Worm (Caenorhabditis elegans) whole organism, young adult: ENCODE results near the gene R05D3.9.

Experiments
- B0019.2 ChIP-seq: fragments of 200-800 bp; sonication (Bioruptor generic); conservative IDR thresholded peaks from 2 replicates; pipeline ENCODE4 v1.3.6; 2022; ENCODE audit warnings: missing genetic modification reagents, missing genetic modification characterization, missing compliant biosample characterization
- F23B12.7 ChIP-seq: sonication (generic microtip); optimal IDR thresholded peaks from 2 replicates; lab custom pipeline; 2017; ENCODE audit warnings: missing genetic modification characterization, mild to moderate bottlenecking, missing compliant biosample characterization, antibody characterized with exemption, moderate library complexity; ENCODE audit not compliant: insufficient read depth
- F39B2.1 ChIP-seq: fragments of 200-800 bp; sonication (Bioruptor generic); IDR thresholded peaks from 2 replicates; pipeline ENCODE4 v1.3.6; 2022; ENCODE audit warnings: missing genetic modification reagents, missing genetic modification characterization, missing compliant biosample characterization
- F57A8.1 ChIP-seq: fragments of 200-800 bp; sonication (Bioruptor generic); optimal IDR thresholded peaks from 2 replicates; lab custom pipeline; 2018; ENCODE audit warnings: mild to moderate bottlenecking, missing genetic modification characterization, moderate library complexity, missing compliant biosample characterization
- K11D2.4 ChIP-seq: fragments of 200-800 bp; sonication (Bioruptor generic); IDR thresholded peaks from 2 replicates; pipeline ENCODE4 v1.3.6; 2022; ENCODE audit warnings: missing genetic modification reagents, missing genetic modification characterization, missing compliant biosample characterization
- K12H6.12 ChIP-seq: fragments of 200-800 bp; sonication (Bioruptor generic); optimal IDR thresholded peaks from 2 replicates; lab custom pipeline; 2018; ENCODE audit warnings: mild to moderate bottlenecking, missing genetic modification characterization, missing compliant biosample characterization
- T07F8.4 ChIP-seq: sonication (generic microtip); optimal IDR thresholded peaks from 2 replicates; lab custom pipeline; 2016; ENCODE audit warnings: mild to moderate bottlenecking, missing genetic modification characterization, moderate library complexity, missing compliant biosample characterization
- Y67H2A.10 ChIP-seq: fragments of 200-800 bp; sonication (Bioruptor generic); conservative IDR thresholded peaks from 2 replicates; pipeline ENCODE4 v1.3.6; 2022; ENCODE audit warnings: missing genetic modification reagents, missing genetic modification characterization, missing compliant biosample characterization
- Y95B8A.8 ChIP-seq: fragments of 200-800 bp; sonication (Bioruptor generic); IDR thresholded peaks from 2 replicates; pipeline ENCODE4 v1.3.6; 2022; ENCODE audit warnings: missing genetic modification reagents, missing genetic modification characterization, missing compliant biosample characterization
- ZK185.1 ChIP-seq: sonication (generic microtip); optimal IDR thresholded peaks from 2 replicates; lab custom pipeline; 2016; ENCODE audit warnings: mild to moderate bottlenecking, missing genetic modification characterization, missing compliant biosample characterization; ENCODE audit not compliant: poor library complexity, severe bottlenecking
- ama-1 ChIP-seq, 3 experiments: fragments of 150-350 bp in 1 of 3; sonication (generic microtip) in 2 of 3; optimal IDR thresholded peaks; 2 replicates each; lab custom pipeline; 2014 to 2018; ENCODE audit warnings: missing biosample characterization in 2 of 3, missing genetic modification characterization in 2 of 3, missing genetic modification reagents in 2 of 3
- aptf-2 ChIP-seq: fragments of 200-800 bp; sonication (Bioruptor generic); conservative IDR thresholded peaks from 2 replicates; pipeline ENCODE4 v1.3.6; 2022; ENCODE audit warnings: missing genetic modification reagents, missing genetic modification characterization, missing compliant biosample characterization
- atf-7 ChIP-seq: sonication (generic microtip); optimal IDR thresholded peaks from 2 replicates; lab custom pipeline; 2017; ENCODE audit warnings: mild to moderate bottlenecking, missing genetic modification characterization, missing compliant biosample characterization
- athp-1 ChIP-seq: sonication (generic microtip); optimal IDR thresholded peaks from 2 replicates; lab custom pipeline; 2017; ENCODE audit warnings: mild to moderate bottlenecking, missing genetic modification characterization, missing compliant biosample characterization
- ccch-3 ChIP-seq: fragments of 200-800 bp; sonication (Bioruptor generic); optimal IDR thresholded peaks from 2 replicates; lab custom pipeline; 2018; ENCODE audit warnings: mild to moderate bottlenecking, missing genetic modification characterization, missing compliant biosample characterization
- cebp-1 ChIP-seq, 2 experiments: fragments of 200-800 bp in 1 of 2; sonication (Bioruptor generic) in 1 of 2; sonication (generic microtip) in 1 of 2; IDR thresholded peaks in 1 of 2; optimal IDR thresholded peaks in 1 of 2; 2 replicates each; pipeline versions ENCODE4 v1.3.6 to Lab custom; 2017 to 2022; ENCODE audit warnings: missing compliant biosample characterization in 2 of 2, missing genetic modification characterization in 2 of 2, mild to moderate bottlenecking in 1 of 2, missing genetic modification reagents in 1 of 2, moderate library complexity in 1 of 2
- ceh-58 ChIP-seq: fragments of 200-800 bp; sonication (Bioruptor generic); IDR thresholded peaks from 2 replicates; pipeline ENCODE4 v1.3.6; 2022; ENCODE audit warnings: missing genetic modification characterization, missing compliant biosample characterization
- die-1 ChIP-seq: sonication (generic microtip); optimal IDR thresholded peaks from 2 replicates; lab custom pipeline; 2016; ENCODE audit warnings: missing genotype, mild to moderate bottlenecking, missing genetic modification characterization, missing compliant biosample characterization
- dpff-1 ChIP-seq: sonication (generic microtip); optimal IDR thresholded peaks from 2 replicates; lab custom pipeline; 2017; ENCODE audit warnings: mild to moderate bottlenecking, missing genetic modification characterization, missing compliant biosample characterization
- dpl-1 ChIP-seq: fragments of 150-350 bp; optimal IDR thresholded peaks from 2 replicates; lab custom pipeline; 2014; ENCODE audit warnings: missing biosample characterization, missing genetic modification reagents, missing genetic modification characterization
- egl-44 ChIP-seq: fragments of 200-800 bp; sonication (Bioruptor generic); IDR thresholded peaks from 2 replicates; pipeline ENCODE4 v1.3.6; 2022; ENCODE audit warnings: missing genetic modification reagents, missing genetic modification characterization, missing compliant biosample characterization
- ekl-4 ChIP-seq: fragments of 200-800 bp; sonication (Bioruptor generic); IDR thresholded peaks from 2 replicates; pipeline ENCODE4 v1.3.6; 2022; ENCODE audit warnings: missing genetic modification reagents, missing genetic modification characterization, missing compliant biosample characterization
- him-1 ChIP-seq: sonication (generic microtip); optimal IDR thresholded peaks from 2 replicates; lab custom pipeline; 2016; ENCODE audit warnings: missing genotype, missing genetic modification reagents, missing genetic modification characterization, missing compliant biosample characterization
- hmg-1.2 ChIP-seq: fragments of 200-800 bp; sonication (Bioruptor generic); IDR thresholded peaks from 2 replicates; pipeline ENCODE4 v1.3.6; 2022; ENCODE audit warnings: missing genetic modification reagents, missing genetic modification characterization, missing compliant biosample characterization
- hrde-1 ChIP-seq: sonication (generic microtip); optimal IDR thresholded peaks from 2 replicates; lab custom pipeline; 2016; ENCODE audit warnings: missing genetic modification characterization, mild to moderate bottlenecking, missing compliant biosample characterization, moderate library complexity, missing genotype, missing genetic modification reagents, borderline replicate concordance
- let-526 ChIP-seq: fragments of 200-800 bp; sonication (Bioruptor generic); IDR thresholded peaks from 2 replicates; pipeline ENCODE4 v1.3.6; 2022; ENCODE audit warnings: missing genetic modification reagents, missing genetic modification characterization, missing compliant biosample characterization
- lsy-27 ChIP-seq: sonication (generic microtip); optimal IDR thresholded peaks from 2 replicates; lab custom pipeline; 2017; ENCODE audit warnings: missing genetic modification characterization, mild to moderate bottlenecking, missing compliant biosample characterization, antibody characterized with exemption, missing genotype, borderline replicate concordance; ENCODE audit not compliant: insufficient read depth
- madf-8 ChIP-seq: fragments of 200-800 bp; sonication (Bioruptor generic); conservative IDR thresholded peaks from 2 replicates; pipeline ENCODE4 v1.3.6; 2022; ENCODE audit warnings: missing genetic modification reagents, missing genetic modification characterization, missing compliant biosample characterization
- mxl-1 ChIP-seq: sonication (generic microtip); optimal IDR thresholded peaks from 2 replicates; lab custom pipeline; 2016; ENCODE audit warnings: missing genetic modification characterization, missing compliant biosample characterization
- nhr-120 ChIP-seq: fragments of 200-800 bp; sonication (Bioruptor generic); IDR thresholded peaks from 2 replicates; pipeline ENCODE4 v1.3.6; 2022; ENCODE audit warnings: missing genetic modification characterization, missing compliant biosample characterization
- sea-2 ChIP-seq: fragments of 200-800 bp; sonication (Bioruptor generic); IDR thresholded peaks from 2 replicates; pipeline ENCODE4 v1.3.6; 2022; ENCODE audit warnings: missing genetic modification characterization, missing compliant biosample characterization
- somi-1 ChIP-seq: fragments of 200-800 bp; sonication (Bioruptor generic); optimal IDR thresholded peaks from 2 replicates; lab custom pipeline; 2018; ENCODE audit warnings: mild to moderate bottlenecking, missing genetic modification characterization, missing compliant biosample characterization
- sptf-2 ChIP-seq: fragments of 200-800 bp; sonication (Bioruptor generic); optimal IDR thresholded peaks from 2 replicates; lab custom pipeline; 2018; ENCODE audit warnings: mild to moderate bottlenecking, missing genetic modification characterization, missing compliant biosample characterization
- tbx-9 ChIP-seq: sonication (generic microtip); optimal IDR thresholded peaks from 2 replicates; lab custom pipeline; 2016; ENCODE audit warnings: borderline replicate concordance, missing genetic modification characterization, inconsistent platforms, missing compliant biosample characterization
- tlf-1 ChIP-seq: fragments of 200-800 bp; sonication (Bioruptor generic); optimal IDR thresholded peaks from 2 replicates; lab custom pipeline; 2018; ENCODE audit warnings: mild to moderate bottlenecking, missing genetic modification characterization, missing compliant biosample characterization
- unc-62 ChIP-seq: fragments of 150-350 bp; optimal IDR thresholded peaks from 2 replicates; lab custom pipeline; 2014; ENCODE audit warnings: missing biosample characterization, missing genetic modification reagents, missing genetic modification characterization
- ztf-22 ChIP-seq: fragments of 200-800 bp; sonication (Bioruptor generic); optimal IDR thresholded peaks from 2 replicates; lab custom pipeline; 2018; ENCODE audit warnings: mild to moderate bottlenecking, missing genetic modification characterization, moderate library complexity, missing compliant biosample characterization
- ztf-25 ChIP-seq: fragments of 200-800 bp; sonication (Bioruptor generic); IDR thresholded peaks from 2 replicates; pipeline ENCODE4 v1.3.6; 2022; ENCODE audit warnings: missing genetic modification reagents, missing genetic modification characterization, missing compliant biosample characterization
- ztf-28 ChIP-seq: fragments of 200-800 bp; sonication (Bioruptor generic); IDR thresholded peaks from 2 replicates; pipeline ENCODE4 v1.3.6; 2022; ENCODE audit warnings: missing genetic modification reagents, missing genetic modification characterization, missing compliant biosample characterization
- ztf-3 ChIP-seq: fragments of 200-800 bp; sonication (Bioruptor generic); optimal IDR thresholded peaks from 2 replicates; lab custom pipeline; 2018; ENCODE audit warnings: mild to moderate bottlenecking, missing genetic modification characterization, missing compliant biosample characterization

The R05D3.9 gene

DNA sequence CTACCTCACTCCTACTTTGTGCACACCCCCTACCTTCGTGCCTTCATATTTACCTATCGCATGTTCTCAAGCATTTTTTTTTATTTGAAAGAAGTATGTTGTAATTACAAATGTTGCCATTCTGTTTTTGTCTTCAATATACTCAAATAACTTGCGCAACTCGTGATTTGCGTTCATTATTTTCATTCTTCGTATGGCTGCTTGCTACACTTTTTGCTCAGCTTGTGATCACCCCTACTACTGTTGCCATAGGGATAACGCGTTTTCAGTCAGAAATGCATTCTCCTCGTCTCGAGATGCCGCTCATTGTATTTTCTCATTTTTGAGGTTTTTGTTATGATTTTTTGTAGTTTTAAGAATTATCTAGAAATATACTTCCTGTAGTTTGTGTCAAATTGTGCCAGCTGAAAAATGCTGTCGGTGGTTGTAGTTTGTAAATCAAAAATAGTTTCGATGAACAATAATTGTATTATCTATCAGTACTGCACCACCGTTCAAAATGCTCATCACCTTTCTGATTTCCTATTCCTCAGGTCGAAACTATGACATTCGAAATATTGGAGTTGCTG is 45.8 kb downstream of the R05D3.9 start, which contains the start of gene F10E9.1:
Gene F10E9.1 (plus strand): TSS at position 519 of the 569 bp plus-strand sequence.
- no peak for TF ChIP-seq ceh-58 (GFP tag; lab: Robert Waterston, UW)
- no peak for TF ChIP-seq F23B12.7 (tag; lab: Kevin White, UChicago)
- no peak for TF ChIP-seq cebp-1 (GFP tag; IDR thresholded peaks at IDR 0.05; lab: Robert Waterston, UW)
- TF ChIP-seq cebp-1 (tag; optimal IDR thresholded peaks at IDR 0.05; lab: Kevin White, UChicago) = no peak
- TF ChIP-seq B0019.2 = no peak
- TF ChIP-seq T07F8.4 (tag; lab: Kevin White, UChicago) = no peak
- TF ChIP-seq ccch-3 (GFP tag; lab: Kevin White, UChicago) = no peak
- TF ChIP-seq tlf-1 (GFP tag; lab: Kevin White, UChicago) = no peak
- TF ChIP-seq hrde-1 (tag; lab: Kevin White, UChicago) = no peak
- no peak for TF ChIP-seq ztf-28 (GFP tag; lab: Robert Waterston, UW)
- no peak for TF ChIP-seq sea-2 (GFP tag; lab: Robert Waterston, UW)
- no peak for TF ChIP-seq sptf-2 (GFP tag; lab: Kevin White, UChicago)
- no peak for TF ChIP-seq madf-8 (GFP tag; lab: Robert Waterston, UW)
- TF ChIP-seq die-1 = no peak
- TF ChIP-seq hmg-1.2 (GFP tag; lab: Robert Waterston, UW) = no peak
- no peak for TF ChIP-seq egl-44
- no peak for TF ChIP-seq mxl-1 (tag; lab: Kevin White, UChicago)

DNA sequence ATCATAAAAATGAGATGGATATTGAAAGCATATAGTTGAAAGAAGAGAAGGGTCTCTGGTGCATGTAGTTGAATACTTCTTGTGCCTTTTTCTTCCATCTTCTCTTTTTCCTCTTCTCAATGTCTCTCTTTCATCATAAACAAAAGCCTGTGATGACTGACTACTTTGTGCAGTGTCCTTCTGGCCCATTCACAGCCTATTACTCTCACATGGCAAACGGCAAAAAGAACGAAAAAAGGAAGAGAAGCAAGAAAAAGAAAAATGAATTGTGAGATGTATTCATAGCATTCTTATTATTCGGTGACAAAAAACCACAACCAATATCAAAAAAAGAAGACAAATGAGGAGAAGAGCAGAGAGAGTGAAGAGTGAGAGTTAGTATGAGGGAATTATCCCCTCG is 47.3 kb downstream of the R05D3.9 start:
- TF ChIP-seq mxl-1 (tag; lab: Kevin White, UChicago) = no peak
- no peak for TF ChIP-seq atf-7 (tag; lab: Kevin White, UChicago)
- no peak for TF ChIP-seq ekl-4 (GFP tag; lab: Robert Waterston, UW)
- no peak for TF ChIP-seq dpl-1 (GFP tag; lab: Kevin White, UChicago)
- no peak for TF ChIP-seq die-1
- TF ChIP-seq Y95B8A.8 (GFP tag; lab: Robert Waterston, UW) = no peak
- no peak for TF ChIP-seq ztf-3 (GFP tag; lab: Kevin White, UChicago)
- no peak for TF ChIP-seq ztf-22 (GFP tag; lab: Kevin White, UChicago)
- no peak for TF ChIP-seq ama-1 (optimal IDR thresholded peaks at IDR 0.05; lab: Kevin White, UChicago)
- no peak for TF ChIP-seq ama-1 (GFP tag; optimal IDR thresholded peaks at IDR 0.05; lab: Kevin White, UChicago)
- TF ChIP-seq F39B2.1 (GFP tag; lab: Robert Waterston, UW) = no peak
- no peak for TF ChIP-seq somi-1 (GFP tag; lab: Kevin White, UChicago)
- no peak for TF ChIP-seq let-526 (GFP tag; lab: Robert Waterston, UW)
- no peak for TF ChIP-seq ztf-25 (GFP tag; lab: Robert Waterston, UW)
- no peak for TF ChIP-seq aptf-2 (GFP tag; lab: Robert Waterston, UW)
- no peak for TF ChIP-seq ZK185.1 (tag; lab: Kevin White, UChicago)

DNA sequence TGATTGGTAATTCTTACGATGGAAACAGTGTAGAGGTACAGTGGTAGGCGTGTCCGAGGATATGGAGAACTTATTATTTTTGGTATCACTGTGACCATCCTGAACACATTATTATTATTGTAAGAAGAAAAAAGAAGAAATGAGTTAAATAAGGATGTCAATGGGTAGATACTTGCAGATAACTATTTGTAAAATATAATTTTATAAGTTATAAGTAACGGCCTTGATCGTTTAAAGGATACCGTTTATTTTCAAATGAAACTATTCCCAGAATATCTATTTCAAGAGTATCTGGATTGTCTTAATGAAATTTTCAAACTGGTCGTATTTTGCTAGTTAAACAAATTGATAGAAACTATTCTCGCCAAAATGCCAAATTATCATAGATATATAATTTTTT is 48.3 kb downstream of the R05D3.9 start, which contains the start of gene F10E9.10:
Gene F10E9.10 (minus strand): TSS at position 101 of the 400 bp plus-strand sequence.
- TF ChIP-seq unc-62 (GFP tag; lab: Kevin White, UChicago) (no peak), nhr-120 (GFP tag; lab: Robert Waterston, UW) (no peak), atf-7 (tag; lab: Kevin White, UChicago) (no peak), tbx-9 (tag; lab: Kevin White, UChicago) (no peak), dpff-1 (tag; lab: Kevin White, UChicago) (no peak), K12H6.12 (tag; lab: Kevin White, UChicago) (no peak), K11D2.4 (no peak), him-1 (tag; lab: Kevin White, UChicago) (no peak), athp-1 (tag; lab: Kevin White, UChicago) (no peak), lsy-27 (tag; lab: Kevin White, UChicago) (no peak), Y67H2A.10 (GFP tag; lab: Robert Waterston, UW) (no peak), F57A8.1 (GFP tag; lab: Kevin White, UChicago) (no peak)
